Fruit fly (Drosophila melanogaster): ENCODE measurements around the gene Ada2b.

- TF ChIP-seq CG8478 (optimal IDR thresholded peaks at IDR 0.05) (no peak), CTCF (optimal IDR thresholded peaks at IDR 0.05) (no peak)
Measured at dm6 chr3R:8285727-8286344, 45.5 kb upstream of the Ada2b start.
